Worm (Caenorhabditis elegans) whole organism, L4 larva: ENCODE results near the gene srz-29.

Experiments used
- hmg-1.1 ChIP-seq: fragments of 200-800 bp; sonication (Bioruptor generic); IDR thresholded peaks from 2 replicates; pipeline ENCODE4 v1.3.6; 2022; ENCODE audit warnings: missing genetic modification reagents, missing genetic modification characterization, missing compliant biosample characterization
- jun-1 ChIP-seq: fragments of 150-350 bp; optimal IDR thresholded peaks from 2 replicates; lab custom pipeline; 2014; ENCODE audit warnings: missing biosample characterization, missing genetic modification reagents, missing genetic modification characterization
- nhr-11 ChIP-seq: fragments of 150-350 bp; optimal IDR thresholded peaks from 2 replicates; lab custom pipeline; 2014; ENCODE audit warnings: missing biosample characterization, missing genetic modification characterization
- ztf-11 ChIP-seq: fragments of 150-350 bp; optimal IDR thresholded peaks from 2 replicates; lab custom pipeline; 2014; ENCODE audit warnings: missing biosample characterization, missing genetic modification characterization

DNA sequence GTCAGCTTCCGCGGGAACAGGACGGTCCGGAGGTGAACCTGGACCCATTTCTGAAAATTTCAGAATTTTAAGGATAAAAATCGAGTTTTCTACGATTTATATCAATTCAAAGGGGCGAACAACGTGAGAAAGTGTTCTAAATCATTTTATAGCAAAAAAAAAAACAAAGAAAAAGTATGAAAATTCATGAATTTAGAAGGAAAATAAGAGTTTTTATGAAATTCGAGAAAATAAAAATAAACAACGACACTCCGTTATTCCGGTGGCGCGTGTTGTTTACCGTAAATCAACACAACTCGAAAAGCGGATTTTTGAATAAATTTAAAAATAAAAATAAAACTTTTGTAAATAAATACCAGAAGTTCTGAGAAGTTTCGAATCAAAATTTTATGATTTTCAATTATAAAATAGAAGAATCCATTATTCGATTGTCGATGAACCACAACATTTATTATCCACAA lies 41.3 kb upstream of the srz-29 start, which contains the start of gene nyn-1:
- no peak for TF ChIP-seq hmg-1.1 (GFP tag; lab: Robert Waterston, UW)
- no peak for TF ChIP-seq ztf-11
- TF ChIP-seq nhr-11: no peak
- TF ChIP-seq jun-1 (tag; lab: Kevin White, UChicago): no peak
